ENCODE assay signal across 2 fruit fly cellular contexts in genomic region chrX:16967415-16967814, dm6.
TF ChIP-seq lines count a peak whose summit lies in the region.

No protein-coding gene starts in this region.

TF ChIP-seq in whole organism, embryonic, 481 proteins besides CTCF, POLR2A, EP300 and RAD21 (continued from another document and continues in another):
- no peak for TF ChIP-seq hkb (optimal IDR thresholded peaks at IDR 0.05; lab: Kevin White, UChicago)
- no peak for TF ChIP-seq hkb (GFP tag; IDR thresholded peaks at IDR 0.05; lab: Robert Waterston, UW)
- TF ChIP-seq CG3163 (GFP tag; optimal IDR thresholded peaks at IDR 0.05; lab: Kevin White, UChicago), result peak; percentile 25
- TF ChIP-seq CG3407 (GFP tag; optimal IDR thresholded peaks at IDR 0.05; lab: Kevin White, UChicago), result no peak
- no peak for TF ChIP-seq CG11247 (GFP tag; IDR thresholded peaks at IDR 0.05; lab: Robert Waterston, UW)
- TF ChIP-seq Doc3 (GFP tag; IDR thresholded peaks at IDR 0.05; lab: Robert Waterston, UW; ENCODE audit: partially characterized antibody), result no peak
- TF ChIP-seq MBD-R2 (GFP tag; IDR thresholded peaks at IDR 0.05; lab: Robert Waterston, UW), result no peak
- no peak for TF ChIP-seq disco-r (GFP tag; optimal IDR thresholded peaks at IDR 0.05; lab: Kevin White, UChicago)
- TF ChIP-seq CG5953 (GFP tag; IDR thresholded peaks at IDR 0.05; lab: Robert Waterston, UW), result 0 out of 2 replicates have a peak, but pooled peaks have one; percentile 26
- TF ChIP-seq CG30431 (GFP tag; optimal IDR thresholded peaks at IDR 0.05; lab: Kevin White, UChicago), result peak; percentile 42
- peak; percentile 13 for TF ChIP-seq Mad (GFP tag; optimal IDR thresholded peaks at IDR 0.05; lab: Kevin White, UChicago)
- peak; percentile 0 for TF ChIP-seq Oli (tag; optimal IDR thresholded peaks at IDR 0.05; lab: Kevin White, UChicago)
- TF ChIP-seq CG3726 (GFP tag; IDR thresholded peaks at IDR 0.05; lab: Robert Waterston, UW), result no peak
- TF ChIP-seq CG1832 (GFP tag; optimal IDR thresholded peaks at IDR 0.05; lab: Kevin White, UChicago), result peak; percentile 86
- TF ChIP-seq Gsc (GFP tag; IDR thresholded peaks at IDR 0.05; lab: Robert Waterston, UW), result no peak
- TF ChIP-seq Hr3 (GFP tag; optimal IDR thresholded peaks at IDR 0.05; lab: Kevin White, UChicago), result no peak
- no peak for TF ChIP-seq ttk (GFP tag; IDR thresholded peaks at IDR 0.05; lab: Robert Waterston, UW)
- TF ChIP-seq CG13624 (GFP tag; optimal IDR thresholded peaks at IDR 0.05; lab: Kevin White, UChicago), result no peak
- TF ChIP-seq Mrtf (GFP tag; IDR thresholded peaks at IDR 0.05; lab: Robert Waterston, UW), result no peak
- TF ChIP-seq Stat92E (GFP tag; optimal IDR thresholded peaks at IDR 0.05; lab: Kevin White, UChicago), result no peak
- TF ChIP-seq CG11696 (GFP tag; IDR thresholded peaks at IDR 0.05; lab: Robert Waterston, UW), result no peak
- no peak for TF ChIP-seq Sox100B (GFP tag; optimal IDR thresholded peaks at IDR 0.05; lab: Kevin White, UChicago)
- no peak for TF ChIP-seq Dip3 (GFP tag; optimal IDR thresholded peaks at IDR 0.05; lab: Kevin White, UChicago)
- no peak for TF ChIP-seq unc-4 (GFP tag; IDR thresholded peaks at IDR 0.05; lab: Robert Waterston, UW; ENCODE audit: partially characterized antibody)
- no peak for TF ChIP-seq crol (GFP tag; IDR thresholded peaks at IDR 0.05; lab: Robert Waterston, UW)
- TF ChIP-seq Sox102F (GFP tag; optimal IDR thresholded peaks at IDR 0.05; lab: Kevin White, UChicago), result no peak
- no peak for TF ChIP-seq exex (tag; optimal IDR thresholded peaks at IDR 0.05; lab: Kevin White, UChicago)
- TF ChIP-seq CG11723 (GFP tag; optimal IDR thresholded peaks at IDR 0.05; lab: Kevin White, UChicago), result no peak
- TF ChIP-seq CG12744 (GFP tag; optimal IDR thresholded peaks at IDR 0.05; lab: Kevin White, UChicago), result no peak
- no peak for TF ChIP-seq Fer3 (tag; optimal IDR thresholded peaks at IDR 0.05; lab: Kevin White, UChicago)
- no peak for TF ChIP-seq ATbp (GFP tag; optimal IDR thresholded peaks at IDR 0.05; lab: Kevin White, UChicago)
- no peak for TF ChIP-seq Dek (tag; optimal IDR thresholded peaks at IDR 0.05; lab: Kevin White, UChicago)
- no peak for TF ChIP-seq CG32767 (GFP tag; IDR thresholded peaks at IDR 0.05; lab: Robert Waterston, UW)
- peak; percentile 79 for TF ChIP-seq onecut (GFP tag; IDR thresholded peaks at IDR 0.05; lab: Robert Waterston, UW)
- no peak for TF ChIP-seq CG14441 (GFP tag; IDR thresholded peaks at IDR 0.05; lab: Robert Waterston, UW)
- TF ChIP-seq CG17568 (GFP tag; optimal IDR thresholded peaks at IDR 0.05; lab: Kevin White, UChicago), result no peak
- TF ChIP-seq CG2712 (tag; optimal IDR thresholded peaks at IDR 0.05; lab: Kevin White, UChicago), result peak; percentile 67
- no peak for TF ChIP-seq crp (GFP tag; optimal IDR thresholded peaks at IDR 0.05; lab: Kevin White, UChicago)
- no peak for TF ChIP-seq Hey (tag; optimal IDR thresholded peaks at IDR 0.05; lab: Kevin White, UChicago)
- no peak for TF ChIP-seq pho (GFP tag; optimal IDR thresholded peaks at IDR 0.05; lab: Kevin White, UChicago)
- no peak for TF ChIP-seq klu (GFP tag; IDR thresholded peaks at IDR 0.05; lab: Robert Waterston, UW)
- no peak for TF ChIP-seq en (GFP tag; optimal IDR thresholded peaks at IDR 0.05; lab: Kevin White, UChicago)
- no peak for TF ChIP-seq jigr1 (GFP tag; IDR thresholded peaks at IDR 0.05; lab: Robert Waterston, UW)
- TF ChIP-seq Max (GFP tag; optimal IDR thresholded peaks at IDR 0.05; lab: Kevin White, UChicago), result no peak
- peak; percentile 27 for TF ChIP-seq Sry-δ (GFP tag; optimal IDR thresholded peaks at IDR 0.05; lab: Kevin White, UChicago)
- peak; percentile 41; the same call in 1 of the 3 replicates for TF ChIP-seq CG16813 (GFP tag; IDR thresholded peaks at IDR 0.05; lab: Robert Waterston, UW; ENCODE audit: partially characterized antibody)
- no peak for TF ChIP-seq CG9609 (GFP tag; optimal IDR thresholded peaks at IDR 0.05; lab: Kevin White, UChicago)
- no peak for TF ChIP-seq CG14860 (GFP tag; IDR thresholded peaks at IDR 0.05; lab: Robert Waterston, UW; ENCODE audit: partially characterized antibody)
- TF ChIP-seq btn (GFP tag; optimal IDR thresholded peaks at IDR 0.05; lab: Kevin White, UChicago), result peak; percentile 50
- TF ChIP-seq CG7745 (tag; optimal IDR thresholded peaks at IDR 0.05; lab: Kevin White, UChicago), result no peak
- no peak for TF ChIP-seq CHES-1-like (GFP tag; optimal IDR thresholded peaks at IDR 0.05; lab: Kevin White, UChicago)
- TF ChIP-seq Dref (GFP tag; IDR thresholded peaks at IDR 0.05; lab: Robert Waterston, UW), result no peak
- TF ChIP-seq Ets65A (GFP tag; lab: Kevin White, UChicago), result no peak
- peak in 1 of 3 experiments; percentile 19 for TF ChIP-seq lola (GFP tag; optimal IDR thresholded peaks at IDR 0.05; lab: Kevin White, UChicago)
- no peak for TF ChIP-seq nerfin-1 (tag; optimal IDR thresholded peaks at IDR 0.05; lab: Kevin White, UChicago)
- peak; percentile 32 to 48 for TF ChIP-seq Pdp1 (GFP tag; optimal IDR thresholded peaks at IDR 0.05; lab: Kevin White, UChicago)
- no peak for TF ChIP-seq org-1 (GFP tag; optimal IDR thresholded peaks at IDR 0.05; lab: Kevin White, UChicago)
- TF ChIP-seq GATAe (GFP tag; conservative IDR thresholded peaks at IDR 0.05; lab: Robert Waterston, UW), result no peak
- TF ChIP-seq Side (GFP tag; optimal IDR thresholded peaks at IDR 0.05; lab: Kevin White, UChicago), result peak; percentile 52
- TF ChIP-seq gcm (GFP tag; optimal IDR thresholded peaks at IDR 0.05; lab: Kevin White, UChicago), result no peak
- TF ChIP-seq CrebB (tag; optimal IDR thresholded peaks at IDR 0.05; lab: Kevin White, UChicago), result no peak
- TF ChIP-seq CG14050 (GFP tag; IDR thresholded peaks at IDR 0.05; lab: Robert Waterston, UW), result 0 out of 3 replicates have a peak, but pooled peaks have one; percentile 14
- no peak for TF ChIP-seq Oaz (GFP tag; IDR thresholded peaks at IDR 0.05; lab: Robert Waterston, UW)
- peak in 1 of 2 experiments; percentile 35 for TF ChIP-seq insv (GFP tag; optimal IDR thresholded peaks at IDR 0.05; lab: Kevin White, UChicago)
- TF ChIP-seq amos (GFP tag; IDR thresholded peaks at IDR 0.05; lab: Robert Waterston, UW; ENCODE audit: partially characterized antibody), result no peak
- TF ChIP-seq gcm2 (GFP tag; optimal IDR thresholded peaks at IDR 0.05; lab: Kevin White, UChicago), result no peak
- no peak for TF ChIP-seq Dp (GFP tag; optimal IDR thresholded peaks at IDR 0.05; lab: Kevin White, UChicago)
- TF ChIP-seq CG10147 (GFP tag; optimal IDR thresholded peaks at IDR 0.05; lab: Kevin White, UChicago), result no peak
- no peak for TF ChIP-seq wor (GFP tag; IDR thresholded peaks at IDR 0.05; lab: Robert Waterston, UW)

TF ChIP-seq in whole organism, prepupa, 60 proteins besides CTCF, POLR2A, EP300 and RAD21 (continued from another document):
- no peak for TF ChIP-seq CG15336 (GFP tag; IDR thresholded peaks at IDR 0.05; lab: Robert Waterston, UW)
- TF ChIP-seq Sox14 (GFP tag; optimal IDR thresholded peaks at IDR 0.05; lab: Kevin White, UChicago), result peak; percentile 49
- no peak for TF ChIP-seq fkh (GFP tag; optimal IDR thresholded peaks at IDR 0.05; lab: Kevin White, UChicago)
- peak; percentile 19 for TF ChIP-seq CG11762 (GFP tag; optimal IDR thresholded peaks at IDR 0.05; lab: Kevin White, UChicago; ENCODE audit: insufficient read depth)
- peak; percentile 70 for TF ChIP-seq CG6163 (GFP tag; IDR thresholded peaks at IDR 0.05; lab: Robert Waterston, UW)
- peak; percentile 31 for TF ChIP-seq CG10631 (GFP tag; optimal IDR thresholded peaks at IDR 0.05; lab: Kevin White, UChicago)
- TF ChIP-seq CG11294 (GFP tag; IDR thresholded peaks at IDR 0.05; lab: Robert Waterston, UW), result no peak
- TF ChIP-seq CG8119 (GFP tag; IDR thresholded peaks at IDR 0.05; lab: Robert Waterston, UW), result no peak
- peak; percentile 74 for TF ChIP-seq CG1621 (tag; optimal IDR thresholded peaks at IDR 0.05; lab: Kevin White, UChicago)
- TF ChIP-seq Hr39 (GFP tag; optimal IDR thresholded peaks at IDR 0.05; lab: Kevin White, UChicago), result peak; percentile 52
- no peak for TF ChIP-seq Eip93F (GFP tag; optimal IDR thresholded peaks at IDR 0.05; lab: Kevin White, UChicago)
- TF ChIP-seq CG3919 (GFP tag; optimal IDR thresholded peaks at IDR 0.05; lab: Kevin White, UChicago), result peak; percentile 79
- TF ChIP-seq CG31627 (GFP tag; optimal IDR thresholded peaks at IDR 0.05; lab: Kevin White, UChicago), result peak; percentile 63
- TF ChIP-seq OdsH (GFP tag; optimal IDR thresholded peaks at IDR 0.05; lab: Kevin White, UChicago), result peak; percentile 61
- peak in 1 of 2 experiments; percentile 37 for TF ChIP-seq salr (GFP tag; optimal IDR thresholded peaks at IDR 0.05; lab: Kevin White, UChicago)
- TF ChIP-seq net (GFP tag; optimal IDR thresholded peaks at IDR 0.05; lab: Kevin White, UChicago), result peak; percentile 46
- TF ChIP-seq achi (GFP tag; optimal IDR thresholded peaks at IDR 0.05; lab: Kevin White, UChicago), result peak; percentile 26
- TF ChIP-seq vri (GFP tag; optimal IDR thresholded peaks at IDR 0.05; lab: Kevin White, UChicago), result peak; percentile 6
- peak; percentile 56 for TF ChIP-seq CG7368 (GFP tag; optimal IDR thresholded peaks at IDR 0.05; lab: Kevin White, UChicago)
- no peak for TF ChIP-seq Hr4 (GFP tag; optimal IDR thresholded peaks at IDR 0.05; lab: Kevin White, UChicago)
- TF ChIP-seq fd85E (GFP tag; optimal IDR thresholded peaks at IDR 0.05; lab: Kevin White, UChicago), result no peak
- TF ChIP-seq topi (GFP tag; optimal IDR thresholded peaks at IDR 0.05; lab: Kevin White, UChicago), result peak; percentile 67
- peak; percentile 52 for TF ChIP-seq Blimp-1 (GFP tag; optimal IDR thresholded peaks at IDR 0.05; lab: Kevin White, UChicago)
- TF ChIP-seq Sox15 (GFP tag; optimal IDR thresholded peaks at IDR 0.05; lab: Kevin White, UChicago), result no peak
- peak; percentile 63 for TF ChIP-seq dsx (GFP tag; optimal IDR thresholded peaks at IDR 0.05; lab: Kevin White, UChicago; ENCODE audit: poor library complexity, severe bottlenecking)
- TF ChIP-seq Eip78C (GFP tag; lab: Kevin White, UChicago), result no peak
- TF ChIP-seq Eip75B (GFP tag; optimal IDR thresholded peaks at IDR 0.05; lab: Kevin White, UChicago), result peak; percentile 67
- peak; percentile 41 for TF ChIP-seq Smox (GFP tag; optimal IDR thresholded peaks at IDR 0.05; lab: Kevin White, UChicago)
- TF ChIP-seq spab (GFP tag; optimal IDR thresholded peaks at IDR 0.05; lab: Kevin White, UChicago), result no peak
- peak; percentile 65 for TF ChIP-seq pdm3 (GFP tag; optimal IDR thresholded peaks at IDR 0.05; lab: Kevin White, UChicago)
- peak; percentile 71 for TF ChIP-seq Met (GFP tag; optimal IDR thresholded peaks at IDR 0.05; lab: Kevin White, UChicago)
- TF ChIP-seq svp (GFP tag; lab: Kevin White, UChicago), result peak; percentile 71
- TF ChIP-seq CG8319 (GFP tag; optimal IDR thresholded peaks at IDR 0.05; lab: Kevin White, UChicago), result peak; percentile 30
- 0 out of 2 replicates have a peak, but pooled peaks have one; percentile 25 for TF ChIP-seq Gug (GFP tag; IDR thresholded peaks at IDR 0.05; lab: Robert Waterston, UW)
- TF ChIP-seq Ets21C (GFP tag; optimal IDR thresholded peaks at IDR 0.05; lab: Kevin White, UChicago), result peak; percentile 12
- peak; percentile 20 for TF ChIP-seq CG6808 (GFP tag; optimal IDR thresholded peaks at IDR 0.05; lab: Kevin White, UChicago)
- TF ChIP-seq CG6792 (GFP tag; optimal IDR thresholded peaks at IDR 0.05; lab: Kevin White, UChicago), result peak; percentile 41
- TF ChIP-seq Sox102F (GFP tag; optimal IDR thresholded peaks at IDR 0.05; lab: Kevin White, UChicago), result peak; percentile 51
- TF ChIP-seq CG10669 (GFP tag; optimal IDR thresholded peaks at IDR 0.05; lab: Kevin White, UChicago), result peak; percentile 45
